Fruit fly (Drosophila melanogaster): ENCODE measurements around the gene Rev1.

Rev1 gene

DNA sequence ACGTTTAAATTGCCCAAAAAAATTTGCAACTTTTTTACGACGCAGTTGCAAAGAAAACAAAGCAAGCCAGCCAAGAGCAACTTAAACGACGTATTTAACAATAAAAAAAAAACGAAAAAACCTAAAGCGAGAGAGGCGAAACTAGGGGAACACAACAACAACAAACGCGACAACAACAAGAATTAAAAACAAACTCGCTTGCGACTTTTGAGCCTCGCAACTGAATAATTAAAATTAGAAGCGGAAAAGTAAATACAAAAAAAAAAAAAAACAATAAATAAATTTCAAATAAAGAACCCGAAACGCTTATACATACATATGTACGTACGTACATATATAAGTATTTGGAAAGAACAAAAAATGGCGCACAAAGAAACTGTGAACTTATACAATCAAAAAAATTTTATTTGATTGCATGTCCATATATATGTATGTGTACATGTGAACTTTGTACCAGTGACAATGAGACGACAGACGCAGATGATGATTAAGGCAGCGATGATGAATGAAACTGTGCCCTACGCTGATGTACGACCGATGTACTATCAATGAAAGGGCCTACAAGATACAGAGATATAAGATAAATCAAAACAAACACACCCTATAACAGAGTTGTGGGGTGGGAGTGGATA, 25.4 kb upstream of the Rev1 start (continued):
- no peak for TF ChIP-seq CG15514 (GFP tag; optimal IDR thresholded peaks at IDR 0.05)
- TF ChIP-seq gsb-n (tag; optimal IDR thresholded peaks at IDR 0.05): no peak
- no peak for TF ChIP-seq Hr51 (GFP tag; optimal IDR thresholded peaks at IDR 0.05)
- no peak for TF ChIP-seq ham (GFP tag; IDR thresholded peaks at IDR 0.05)
- no peak for TF ChIP-seq Max (GFP tag; optimal IDR thresholded peaks at IDR 0.05)
- no peak for TF ChIP-seq Ada2b (GFP tag; IDR thresholded peaks at IDR 0.05)
- TF ChIP-seq gsb (GFP tag; IDR thresholded peaks at IDR 0.05): no peak
- TF ChIP-seq amos (GFP tag; IDR thresholded peaks at IDR 0.05; ENCODE audit: partially characterized antibody): no peak

DNA sequence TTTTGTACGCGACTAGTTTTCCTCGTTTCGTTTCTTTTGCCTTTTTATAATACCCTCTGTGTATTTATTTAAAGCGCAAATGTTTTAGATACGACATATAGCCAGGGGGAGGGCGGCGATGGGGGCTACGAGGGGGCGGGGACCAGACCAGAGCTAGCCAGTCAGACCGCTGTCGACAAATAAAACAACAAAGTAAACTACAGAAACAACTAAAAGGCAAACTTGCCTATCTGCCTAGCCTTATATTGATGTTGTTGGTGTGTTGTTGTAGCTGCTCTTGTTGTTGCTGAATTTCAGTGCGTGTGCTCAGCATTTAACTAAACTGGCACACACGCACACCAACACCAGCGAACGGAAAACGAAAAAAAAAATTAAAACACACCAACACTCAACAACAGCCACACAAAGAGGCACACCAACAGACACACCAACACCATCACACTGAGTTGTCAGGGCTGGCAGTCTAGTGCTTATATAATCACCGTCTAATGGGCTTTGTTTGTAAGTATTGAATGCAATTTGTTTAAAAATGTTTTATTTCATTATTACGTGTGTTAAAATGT, 24.7 kb upstream of the Rev1 start:
- TF ChIP-seq HLH4C (GFP tag; IDR thresholded peaks at IDR 0.05; ENCODE audit: partially characterized antibody): no peak
- TF ChIP-seq sqz (GFP tag; optimal IDR thresholded peaks at IDR 0.05): peak; percentile 89
- peak; percentile 18 for TF ChIP-seq grau (tag; optimal IDR thresholded peaks at IDR 0.05)
- TF ChIP-seq ash1 (GFP tag; optimal IDR thresholded peaks at IDR 0.05): no peak
- TF ChIP-seq Sox100B (GFP tag; optimal IDR thresholded peaks at IDR 0.05): no peak
- TF ChIP-seq oc (tag; optimal IDR thresholded peaks at IDR 0.05): no peak
- 0 out of 2 replicates have a peak, but pooled peaks have one; percentile 23 for TF ChIP-seq NFAT (GFP tag; IDR thresholded peaks at IDR 0.05)
- no peak for TF ChIP-seq Adf1 (GFP tag; IDR thresholded peaks at IDR 0.05)
- no peak for TF ChIP-seq Lpt (GFP tag; optimal IDR thresholded peaks at IDR 0.05)
- TF ChIP-seq kni (GFP tag; optimal IDR thresholded peaks at IDR 0.05): peak; percentile 81
- no peak for TF ChIP-seq CG14050 (GFP tag; IDR thresholded peaks at IDR 0.05)
- TF ChIP-seq Stat92E (GFP tag; optimal IDR thresholded peaks at IDR 0.05): no peak
- TF ChIP-seq CG6813 (GFP tag; optimal IDR thresholded peaks at IDR 0.05): peak; percentile 34
- TF ChIP-seq CG3838 (GFP tag; optimal IDR thresholded peaks at IDR 0.05): peak; percentile 19
- TF ChIP-seq az2 (GFP tag; optimal IDR thresholded peaks at IDR 0.05): no peak
- TF ChIP-seq ind (GFP tag; optimal IDR thresholded peaks at IDR 0.05): no peak
- peak; percentile 21 for TF ChIP-seq Blimp-1 (GFP tag; optimal IDR thresholded peaks at IDR 0.05)
- TF ChIP-seq CG13296 (GFP tag; optimal IDR thresholded peaks at IDR 0.05): peak; percentile 59
- no peak for TF ChIP-seq CG17568 (GFP tag; optimal IDR thresholded peaks at IDR 0.05)
- TF ChIP-seq z (GFP tag; IDR thresholded peaks at IDR 0.05): 0 out of 3 replicates have a peak, but pooled peaks have one; percentile 47
- TF ChIP-seq Fer1 (GFP tag; optimal IDR thresholded peaks at IDR 0.05): peak; percentile 34
- TF ChIP-seq CG18011 (GFP tag; optimal IDR thresholded peaks at IDR 0.05): no peak
- TF ChIP-seq HmgZ (tag; optimal IDR thresholded peaks at IDR 0.05): peak; percentile 56
- TF ChIP-seq onecut (GFP tag; IDR thresholded peaks at IDR 0.05): no peak
- TF ChIP-seq fd64A (GFP tag; optimal IDR thresholded peaks at IDR 0.05): peak; percentile 28
- peak; percentile 19 for TF ChIP-seq CG33557 (GFP tag; optimal IDR thresholded peaks at IDR 0.05)
- TF ChIP-seq trem (tag; optimal IDR thresholded peaks at IDR 0.05): no peak
- peak; percentile 39 for TF ChIP-seq ATbp (GFP tag; optimal IDR thresholded peaks at IDR 0.05)
- peak; percentile 13; the same call in 1 of the 3 replicates for TF ChIP-seq zfh1 (GFP tag; IDR thresholded peaks at IDR 0.05)
- TF ChIP-seq Nf-YB (GFP tag; optimal IDR thresholded peaks at IDR 0.05): no peak
- no peak for TF ChIP-seq ab (GFP tag; optimal IDR thresholded peaks at IDR 0.05)
- peak; percentile 78 for TF ChIP-seq CG12769 (tag; optimal IDR thresholded peaks at IDR 0.05)
- peak; percentile 42 for TF ChIP-seq Asciz (GFP tag; optimal IDR thresholded peaks at IDR 0.05)
- TF ChIP-seq CG4360 (GFP tag; IDR thresholded peaks at IDR 0.05): peak; percentile 91
- TF ChIP-seq CG8924 (tag; optimal IDR thresholded peaks at IDR 0.05): peak; percentile 26
- no peak for TF ChIP-seq CG10321 (GFP tag; IDR thresholded peaks at IDR 0.05)
- TF ChIP-seq CG11398 (GFP tag; optimal IDR thresholded peaks at IDR 0.05): no peak
- TF ChIP-seq tgo (GFP tag; IDR thresholded peaks at IDR 0.05): no peak
- TF ChIP-seq corto (GFP tag; optimal IDR thresholded peaks at IDR 0.05): no peak
